Worm (Caenorhabditis elegans) whole organism, L4/young adult: ENCODE data around the gene nlp-70.

ENCODE experiments used
- W03F9.2 ChIP-seq: fragments of 150-350 bp; optimal IDR thresholded peaks from 2 replicates; lab custom pipeline; 2014; ENCODE audit warnings: missing biosample characterization, missing genetic modification characterization
- dao-5 ChIP-seq: sonication (generic microtip); optimal IDR thresholded peaks from 2 replicates; lab custom pipeline; 2016; ENCODE audit warnings: missing genotype, missing genetic modification characterization, moderate library complexity, missing compliant biosample characterization
- him-1 ChIP-seq: sonication (generic microtip); optimal IDR thresholded peaks from 2 replicates; lab custom pipeline; 2016; ENCODE audit warnings: missing genotype, missing genetic modification reagents, missing genetic modification characterization, missing compliant biosample characterization

DNA sequence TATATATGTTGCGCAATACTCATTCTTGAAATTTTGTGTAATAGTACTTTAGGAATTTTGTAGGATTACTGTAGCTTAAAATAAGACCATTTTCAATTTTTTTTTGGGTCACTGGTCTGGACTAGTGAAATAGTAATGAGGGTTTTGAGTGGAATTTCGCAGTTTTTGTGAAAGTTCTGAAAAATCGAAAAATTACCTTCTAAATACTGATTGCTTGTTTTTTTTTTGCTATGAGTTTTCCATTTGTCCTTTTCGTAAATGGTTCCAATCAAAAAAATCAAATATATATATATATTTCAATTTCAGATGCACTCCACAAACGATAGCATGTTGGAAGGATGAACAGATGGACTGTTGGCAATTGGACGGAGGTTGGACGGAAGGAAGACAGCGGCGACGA, 39.7 kb upstream of the nlp-70 start, which contains the start of gene nhr-15:
- TF ChIP-seq dao-5 (tag; lab: Kevin White, UChicago) (no peak), him-1 (no peak), W03F9.2 (no peak)
